Fruit fly (Drosophila melanogaster): ENCODE measurements around the gene ng3.

ng3 gene

dm6 chrX:3288247-3288838, 46.5 kb upstream of the ng3 start:
- no peak for TF ChIP-seq Hr78 (GFP tag; optimal IDR thresholded peaks at IDR 0.05)
- TF ChIP-seq dmrt93B (GFP tag; optimal IDR thresholded peaks at IDR 0.05), result no peak
- TF ChIP-seq ey (GFP tag; optimal IDR thresholded peaks at IDR 0.05), result no peak
- TF ChIP-seq pan (optimal IDR thresholded peaks at IDR 0.05), result no peak
- TF ChIP-seq woc (GFP tag; optimal IDR thresholded peaks at IDR 0.05), result no peak
- no peak for TF ChIP-seq rgr (GFP tag; optimal IDR thresholded peaks at IDR 0.05)
- no peak for TF ChIP-seq Dfd (GFP tag; optimal IDR thresholded peaks at IDR 0.05)
- TF ChIP-seq usp (GFP tag; optimal IDR thresholded peaks at IDR 0.05), result no peak
- TF ChIP-seq Rel (GFP tag; optimal IDR thresholded peaks at IDR 0.05), result no peak
- TF ChIP-seq Rel (tag; optimal IDR thresholded peaks at IDR 0.05), result no peak
- TF ChIP-seq Abd-B (GFP tag; optimal IDR thresholded peaks at IDR 0.05), result no peak
- no peak for TF ChIP-seq fru (GFP tag; optimal IDR thresholded peaks at IDR 0.05)
- TF ChIP-seq Jra (GFP tag; optimal IDR thresholded peaks at IDR 0.05), result no peak
- no peak for TF ChIP-seq br (GFP tag; optimal IDR thresholded peaks at IDR 0.05)
- no peak for TF ChIP-seq CG32264 (GFP tag; optimal IDR thresholded peaks at IDR 0.05)
- TF ChIP-seq dsf (GFP tag; optimal IDR thresholded peaks at IDR 0.05; ENCODE audit: borderline replicate concordance), result no peak
- no peak for TF ChIP-seq Hr83 (GFP tag; optimal IDR thresholded peaks at IDR 0.05; ENCODE audit: poor library complexity, severe bottlenecking)

dm6 chrX:3281958-3282357, 40.1 kb upstream of the ng3 start:
- TF ChIP-seq h (GFP tag; optimal IDR thresholded peaks at IDR 0.05) (no peak), dl (GFP tag; optimal IDR thresholded peaks at IDR 0.05; ENCODE audit: insufficient read depth in 1 of 2, partially characterized antibody in 2 of 2) (no peak), pan (optimal IDR thresholded peaks at IDR 0.05) (no peak), HLH106 (tag; optimal IDR thresholded peaks at IDR 0.05) (no peak), Dfd (GFP tag; optimal IDR thresholded peaks at IDR 0.05) (peak; percentile 30)

DNA sequence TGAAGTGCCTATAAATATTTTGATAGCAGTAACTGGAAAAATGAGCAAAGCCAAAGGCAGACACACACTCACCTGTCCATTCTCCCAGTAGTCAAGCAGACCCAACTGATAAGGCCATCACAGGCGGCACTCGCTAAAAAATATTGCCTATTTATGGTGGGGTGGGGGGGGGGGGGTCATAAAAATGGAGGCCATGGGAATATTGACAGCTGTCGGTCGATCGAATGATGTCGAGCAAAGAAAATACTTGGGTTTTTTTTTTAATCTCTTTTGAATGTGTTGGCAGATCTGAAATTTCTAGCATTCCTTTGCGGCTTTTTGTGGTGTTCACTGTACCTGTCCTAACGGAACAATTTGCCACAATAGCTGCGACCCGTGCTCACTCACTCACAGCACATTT, 31.7 kb upstream of the ng3 start:
- TF ChIP-seq foxo (GFP tag; optimal IDR thresholded peaks at IDR 0.05) (peak in 1 of 2 experiments; percentile 35), Hnf4 (GFP tag; optimal IDR thresholded peaks at IDR 0.05) (no peak), Mio (GFP tag; optimal IDR thresholded peaks at IDR 0.05) (no peak), Dif (GFP tag; optimal IDR thresholded peaks at IDR 0.05; ENCODE audit: partially characterized antibody) (no peak), rgr (GFP tag; optimal IDR thresholded peaks at IDR 0.05) (no peak), GATAd (GFP tag; optimal IDR thresholded peaks at IDR 0.05) (no peak), woc (GFP tag; optimal IDR thresholded peaks at IDR 0.05) (no peak), Myc (optimal IDR thresholded peaks at IDR 0.05) (no peak), ey (GFP tag; optimal IDR thresholded peaks at IDR 0.05) (no peak), CrebA (GFP tag; optimal IDR thresholded peaks at IDR 0.05; ENCODE audit: borderline replicate concordance) (no peak), Dfd (GFP tag; optimal IDR thresholded peaks at IDR 0.05) (peak; percentile 87), fru (GFP tag; optimal IDR thresholded peaks at IDR 0.05) (no peak), brk (GFP tag; optimal IDR thresholded peaks at IDR 0.05) (no peak), dl (GFP tag; optimal IDR thresholded peaks at IDR 0.05; ENCODE audit: insufficient read depth in 1 of 2, partially characterized antibody in 2 of 2) (no peak), pan (optimal IDR thresholded peaks at IDR 0.05) (no peak), OdsH (GFP tag; optimal IDR thresholded peaks at IDR 0.05) (peak; percentile 5)

- TF ChIP-seq Sp1 (GFP tag; optimal IDR thresholded peaks at IDR 0.05), result peak; percentile 15
- TF ChIP-seq sage (GFP tag; optimal IDR thresholded peaks at IDR 0.05), result no peak
- no peak for TF ChIP-seq woc (GFP tag; optimal IDR thresholded peaks at IDR 0.05)
Observed at dm6 chrX:3265828-3266227, 23.9 kb upstream of the ng3 start.

dm6 chrX:3260536-3260935, 18.7 kb upstream of the ng3 start:
- TF ChIP-seq h (GFP tag; optimal IDR thresholded peaks at IDR 0.05) (peak; percentile 16), Abd-B (GFP tag; optimal IDR thresholded peaks at IDR 0.05) (no peak)
